Fruit fly (Drosophila melanogaster) whole organism, prepupa: ENCODE data around the gene arm.

Source experiments
- CG11294 ChIP-seq: fragments of 200-800 bp; sonication (Bioruptor generic); IDR thresholded peaks from 2 replicates; pipeline ENCODE4 v1.3.6; 2022; ENCODE audit warnings: missing biosample characterization, missing genetic modification characterization
- CG3032 ChIP-seq: fragments of 200-800 bp; optimal IDR thresholded peaks from 2 replicates; lab custom pipeline; 2019; ENCODE audit warnings: missing biosample characterization, mild to moderate bottlenecking, missing genetic modification characterization, moderate library complexity
- vri ChIP-seq: fragments of 200-800 bp; sonication (Bioruptor generic); optimal IDR thresholded peaks from 3 replicates; lab custom pipeline; 2016; ENCODE audit warnings: missing biosample characterization, mild to moderate bottlenecking, missing genetic modification characterization

DNA sequence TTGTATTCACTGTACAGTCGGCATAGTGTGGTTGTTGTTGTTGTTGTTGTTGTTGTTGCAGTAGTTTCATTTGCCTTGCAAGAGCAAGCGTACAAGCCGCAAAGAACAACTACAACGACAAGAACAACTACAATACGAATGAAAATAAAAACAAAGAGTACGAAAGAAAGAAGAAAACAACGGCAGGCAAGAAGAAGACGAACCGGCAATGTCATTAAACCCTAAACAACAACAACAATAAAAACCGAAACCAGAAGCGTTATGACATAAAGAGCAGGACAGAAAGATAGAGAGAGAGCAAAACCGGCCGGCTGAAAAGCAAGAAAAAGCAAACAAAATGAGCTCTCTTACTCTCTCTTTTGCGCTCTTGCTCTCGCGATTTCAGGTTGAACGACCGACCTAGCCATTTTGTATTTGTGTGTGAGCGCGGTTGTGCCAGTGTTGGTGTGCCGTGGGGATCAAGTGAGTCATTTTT is 47.5 kb upstream of the arm start:
- TF ChIP-seq vri (GFP tag; lab: Kevin White, UChicago) (peak; percentile 99), CG11294 (GFP tag; lab: Robert Waterston, UW) (no peak), CG3032 (tag; lab: Kevin White, UChicago) (no peak)
